Worm (Caenorhabditis elegans) whole organism, L3 larva: Measurements from ENCODE around the gene srt-37.
"Not testable (repeated sequence)": the region's sequence is repeated elsewhere in the genome, so short reads cannot be mapped to it uniquely, and the experiment has no call there.

ENCODE experiments used
- R02D3.7 ChIP-seq: fragments of 150-350 bp; optimal IDR thresholded peaks from 2 replicates; lab custom pipeline; 2014; ENCODE audit warnings: missing biosample characterization, missing genetic modification characterization
- ZK546.5 ChIP-seq: sonication (generic microtip); optimal IDR thresholded peaks from 2 replicates; lab custom pipeline; 2017; ENCODE audit warnings: missing biosample characterization, missing genetic modification characterization
- ama-1 ChIP-seq: fragments of 150-350 bp; optimal IDR thresholded peaks from 2 replicates; lab custom pipeline; 2018
- ceh-82 ChIP-seq: fragments of 150-350 bp; optimal IDR thresholded peaks from 2 replicates; lab custom pipeline; 2014; ENCODE audit warnings: missing biosample characterization, missing genetic modification characterization
- egl-5 ChIP-seq: fragments of 150-350 bp; optimal IDR thresholded peaks from 2 replicates; lab custom pipeline; 2017; ENCODE audit warnings: missing biosample characterization, missing genetic modification reagents, missing genetic modification characterization, inconsistent platforms
- elt-1 ChIP-seq: fragments of 150-350 bp; optimal IDR thresholded peaks from 2 replicates; lab custom pipeline; 2014; ENCODE audit warnings: missing biosample characterization, missing genetic modification characterization
- elt-3 ChIP-seq, 3 experiments: fragments of 150-350 bp in 1 of 3; sonication (generic microtip) in 2 of 3; optimal IDR thresholded peaks; 2 replicates in 2 of 3; 4 replicates in 1 of 3; lab custom pipeline; 2014 to 2017; ENCODE audit warnings: missing biosample characterization in 3 of 3, missing genetic modification characterization in 3 of 3
- eor-1 ChIP-seq, 2 experiments: fragments of 150-350 bp; optimal IDR thresholded peaks; 2 replicates each; lab custom pipeline; 2014 to 2018; ENCODE audit warnings: missing biosample characterization in 2 of 2, missing genetic modification characterization in 2 of 2
- fkh-2 ChIP-seq: fragments of 150-350 bp; optimal IDR thresholded peaks from 2 replicates; lab custom pipeline; 2014; ENCODE audit warnings: missing biosample characterization, missing genetic modification reagents, missing genetic modification characterization
- fos-1 ChIP-seq: fragments of 150-350 bp; optimal IDR thresholded peaks from 2 replicates; lab custom pipeline; 2014; ENCODE audit warnings: missing biosample characterization, missing genetic modification characterization
- hmg-11 ChIP-seq: sonication (generic microtip); optimal IDR thresholded peaks from 2 replicates; lab custom pipeline; 2016; ENCODE audit warnings: missing genetic modification characterization, missing compliant biosample characterization
- jun-1 ChIP-seq: fragments of 150-350 bp; optimal IDR thresholded peaks from 2 replicates; lab custom pipeline; 2014; ENCODE audit warnings: missing biosample characterization, missing genetic modification reagents, missing genetic modification characterization
- lin-15B ChIP-seq: fragments of 150-350 bp; optimal IDR thresholded peaks from 2 replicates; lab custom pipeline; 2014; ENCODE audit warnings: missing biosample characterization, missing genetic modification characterization
- nfya-1 ChIP-seq: sonication (generic microtip); optimal IDR thresholded peaks from 2 replicates; lab custom pipeline; 2017; ENCODE audit warnings: missing genetic modification characterization, mild to moderate bottlenecking, missing compliant biosample characterization, antibody characterized with exemption, moderate library complexity; ENCODE audit not compliant: insufficient read depth
- nhr-11 ChIP-seq: fragments of 150-350 bp; optimal IDR thresholded peaks from 2 replicates; lab custom pipeline; 2014; ENCODE audit warnings: missing biosample characterization, missing genetic modification characterization
- nhr-12 ChIP-seq: fragments of 150-350 bp; optimal IDR thresholded peaks from 2 replicates; lab custom pipeline; 2014; ENCODE audit warnings: missing biosample characterization, missing genetic modification characterization
- nhr-23 ChIP-seq: fragments of 150-350 bp; optimal IDR thresholded peaks from 2 replicates; lab custom pipeline; 2014; ENCODE audit warnings: missing biosample characterization, missing genetic modification reagents, missing genetic modification characterization
- nhr-25 ChIP-seq: sonication (generic microtip); optimal IDR thresholded peaks from 2 replicates; lab custom pipeline; 2017; ENCODE audit warnings: missing biosample characterization, missing genetic modification characterization
- nhr-76 ChIP-seq: fragments of 150-350 bp; sonication (generic microtip); optimal IDR thresholded peaks from 5 replicates; lab custom pipeline; 2014; ENCODE audit warnings: missing biosample characterization, missing genetic modification characterization
- pha-4 ChIP-seq: fragments of 150-350 bp; optimal IDR thresholded peaks from 2 replicates; lab custom pipeline; 2014; ENCODE audit warnings: missing biosample characterization, missing genetic modification reagents, missing genetic modification characterization
- pqm-1 ChIP-seq: fragments of 150-350 bp; optimal IDR thresholded peaks from 2 replicates; lab custom pipeline; 2017; ENCODE audit warnings: missing biosample characterization, missing genetic modification characterization, inconsistent platforms
- sea-2 ChIP-seq: fragments of 150-350 bp; sonication (generic microtip); optimal IDR thresholded peaks from 4 replicates; lab custom pipeline; 2014; ENCODE audit warnings: missing biosample characterization, missing genetic modification reagents, missing genetic modification characterization
- skn-1 ChIP-seq: fragments of 150-350 bp; optimal IDR thresholded peaks from 2 replicates; lab custom pipeline; 2014; ENCODE audit warnings: missing biosample characterization, missing genetic modification characterization
- snpc-4 ChIP-seq: fragments of 150-350 bp; optimal IDR thresholded peaks from 2 replicates; lab custom pipeline; 2014; ENCODE audit warnings: missing biosample characterization, missing genetic modification characterization
- unc-39 ChIP-seq: sonication (generic microtip); optimal IDR thresholded peaks from 4 replicates; lab custom pipeline; 2017; ENCODE audit warnings: missing biosample characterization, missing genetic modification characterization
- unc-62 ChIP-seq: fragments of 150-350 bp; sonication (generic microtip); optimal IDR thresholded peaks from 4 replicates; lab custom pipeline; 2014; ENCODE audit warnings: missing biosample characterization, missing genetic modification reagents, missing genetic modification characterization
- ztf-4 ChIP-seq: fragments of 150-350 bp; optimal IDR thresholded peaks from 2 replicates; lab custom pipeline; 2014; ENCODE audit warnings: missing biosample characterization, missing genetic modification characterization

The srt-37 gene

DNA sequence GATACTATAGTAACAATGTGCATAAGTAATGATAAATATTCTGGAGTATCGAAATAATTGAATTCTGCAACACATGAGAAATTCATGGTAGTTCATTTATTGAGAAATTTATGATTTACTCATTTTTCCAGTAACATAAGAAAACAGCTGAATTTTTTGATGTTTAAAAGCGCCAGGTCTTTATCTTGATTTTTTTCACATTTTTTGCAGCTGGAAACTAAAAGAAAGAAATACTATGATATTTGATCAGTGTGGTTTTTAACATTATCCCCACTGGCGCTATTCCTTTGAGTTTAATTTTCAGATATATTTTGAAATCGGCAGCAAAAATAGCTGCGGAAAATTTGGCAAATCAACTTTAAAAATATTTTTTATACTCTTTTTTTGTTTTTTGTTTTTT lies 11.8 kb upstream of the srt-37 start, which contains the start of gene srh-194:
TSS of gene srh-194 (minus strand) at position 101 of the 400 bp plus-strand sequence.
- not testable (repeated sequence) for TF ChIP-seq snpc-4, fkh-2, nhr-23 (tag; lab: Kevin White, UChicago)

DNA sequence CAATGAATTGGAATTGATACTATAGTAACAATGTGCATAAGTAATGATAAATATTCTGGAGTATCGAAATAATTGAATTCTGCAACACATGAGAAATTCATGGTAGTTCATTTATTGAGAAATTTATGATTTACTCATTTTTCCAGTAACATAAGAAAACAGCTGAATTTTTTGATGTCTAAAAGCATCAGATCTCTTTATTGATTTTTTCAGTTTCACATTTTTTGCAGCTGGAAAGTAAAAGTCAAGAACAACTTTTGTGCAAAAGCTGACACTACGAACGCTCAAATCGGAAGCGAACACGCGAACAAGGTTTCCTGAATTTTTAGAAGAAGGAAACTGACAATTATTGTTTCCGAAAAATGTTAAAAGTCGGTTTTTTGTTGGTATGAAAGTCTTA lies 8.5 kb upstream of the srt-37 start, which contains the start of gene srh-193:
TSS of gene srh-193 (minus strand) at position 101 of the 400 bp plus-strand sequence.
- not testable (repeated sequence) for TF ChIP-seq egl-5 (tag; lab: Kevin White, UChicago); elt-3 (tag; optimal IDR thresholded peaks at IDR 0.05; lab: Kevin White, UChicago); unc-39 (tag; lab: Kevin White, UChicago)

DNA sequence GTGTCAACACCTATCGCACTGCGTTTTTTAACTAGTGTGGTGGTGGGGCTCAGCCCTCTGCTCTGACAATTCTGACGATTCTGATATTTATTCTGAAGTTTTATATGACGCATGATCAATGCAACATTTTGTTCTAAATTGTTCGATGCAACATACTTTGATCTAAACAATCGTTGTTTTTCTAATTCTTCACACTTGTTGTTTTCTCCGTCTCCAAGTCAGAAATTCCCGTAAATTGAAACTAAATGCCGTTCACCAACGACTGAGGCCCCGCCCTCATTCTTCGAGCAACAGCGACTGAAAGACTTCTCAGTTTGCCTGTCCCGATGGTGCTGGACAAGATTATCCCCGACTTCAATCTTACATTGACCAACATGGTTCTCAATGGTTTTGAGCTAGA lies 3.1 kb upstream of the srt-37 start, which contains the start of gene srt-19:
TSS of gene srt-19 (plus strand) at position 301 of the 400 bp plus-strand sequence.
- not testable (repeated sequence) for TF ChIP-seq nfya-1 (tag; lab: Kevin White, UChicago); unc-62 (GFP tag; lab: Kevin White, UChicago); elt-1 (tag; lab: Kevin White, UChicago)

DNA sequence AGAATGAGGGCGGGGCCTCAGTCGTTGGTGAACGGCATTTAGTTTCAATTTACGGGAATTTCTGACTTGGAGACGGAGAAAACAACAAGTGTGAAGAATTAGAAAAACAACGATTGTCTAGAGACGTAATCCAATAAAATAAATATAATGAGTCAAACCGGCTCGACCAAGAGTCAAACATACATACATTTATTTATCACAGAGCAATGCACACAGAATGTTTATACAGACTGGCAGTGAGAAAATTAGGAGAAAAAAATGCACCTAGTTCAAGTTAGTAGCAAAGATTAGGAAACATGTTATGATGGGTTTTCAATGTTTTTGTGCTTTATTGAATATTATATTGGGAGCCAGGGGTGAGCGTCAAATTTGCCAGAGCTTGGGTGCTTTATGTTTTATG lies 2.9 kb downstream of the srt-37 start, which contains the start of gene srt-20:
TSS of gene srt-20 (minus strand) at position 101 of the 400 bp plus-strand sequence.
- TF ChIP-seq lin-15B; nhr-76 (tag; lab: Kevin White, UChicago); fos-1 (tag; lab: Kevin White, UChicago): not testable (repeated sequence)
- TF ChIP-seq, all 47 proteins: peak for 0; not testable (repeated sequence) for 47

- TF ChIP-seq sea-2 (GFP tag; lab: Kevin White, UChicago) (no peak), ztf-4 (tag; lab: Kevin White, UChicago) (no peak), ZK546.5 (tag; lab: Kevin White, UChicago) (no peak), fkh-2 (tag; lab: Kevin White, UChicago) (no peak), snpc-4 (tag; lab: Kevin White, UChicago) (no peak), skn-1 (tag; lab: Kevin White, UChicago) (no peak), pha-4 (tag; lab: Kevin White, UChicago) (no peak)
Measured at ce11 chrV:4273372-4273771, 8.2 kb downstream of the srt-37 start.

DNA sequence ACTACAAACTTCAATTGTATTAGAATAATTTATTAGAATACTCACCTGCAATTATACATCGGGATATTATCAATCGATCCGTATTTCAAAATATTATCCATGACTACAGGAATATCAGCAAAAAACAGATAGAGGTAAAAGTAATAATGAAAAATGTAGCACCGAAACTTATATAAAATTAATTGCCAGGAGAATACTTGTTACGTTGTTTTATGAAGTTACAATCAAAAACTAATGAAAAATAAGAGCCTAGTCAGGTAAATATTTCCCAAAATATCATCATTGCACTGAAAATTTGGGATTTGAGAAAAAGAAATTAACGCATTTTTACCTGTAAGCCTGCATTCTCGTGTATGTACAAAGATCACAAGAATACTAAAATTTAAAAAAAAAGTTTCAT lies 10.3 kb downstream of the srt-37 start, which contains the start of gene srt-38:
TSS of gene srt-38 (minus strand) at position 101 of the 400 bp plus-strand sequence.
- not testable (repeated sequence) for TF ChIP-seq egl-5, nhr-11, skn-1 (tag; lab: Kevin White, UChicago)

ce11 chrV:4268213-4268612 lies 13.4 kb downstream of the srt-37 start, which contains the start of gene srt-36:
Gene srt-36 (minus strand): TSS chrV:4268313.
- TF ChIP-seq jun-1 (tag; lab: Kevin White, UChicago); ceh-82; pqm-1 (tag; lab: Kevin White, UChicago): not testable (repeated sequence)
- TF ChIP-seq, all 47 proteins: peak for 0; not testable (repeated sequence) for 47

- TF ChIP-seq pha-4 (tag; lab: Kevin White, UChicago), result no peak
- TF ChIP-seq nhr-25 (tag; lab: Kevin White, UChicago), result no peak
- TF ChIP-seq nhr-11 (tag; lab: Kevin White, UChicago), result no peak
- no peak for TF ChIP-seq R02D3.7 (tag; lab: Kevin White, UChicago)
- TF ChIP-seq ama-1 (lab: Kevin White, UChicago), result no peak
- no peak for TF ChIP-seq hmg-11 (tag; lab: Kevin White, UChicago)
- no peak for TF ChIP-seq eor-1 (tag; optimal IDR thresholded peaks at IDR 0.05; lab: Kevin White, UChicago)
- TF ChIP-seq ZK546.5 (tag; lab: Kevin White, UChicago), result no peak
- TF ChIP-seq nhr-12 (tag; lab: Kevin White, UChicago), result no peak
Measured at ce11 chrV:4264516-4264915, 17.1 kb downstream of the srt-37 start, which contains the start of gene srt-35. Gene srt-35 (minus strand): TSS chrV:4264616.
